Worm (Caenorhabditis elegans) whole organism, midembryonic: Measurements from ENCODE around the gene kin-36.
"Not testable (repeated sequence)": the region's sequence is repeated elsewhere in the genome, so short reads cannot be mapped to it uniquely, and the experiment has no call there.

Experiments used
- T22C8.4 ChIP-seq: fragments of 200-800 bp; sonication (Bioruptor generic); IDR thresholded peaks from 2 replicates; pipeline ENCODE4 v1.3.6; 2022; ENCODE audit warnings: missing genetic modification characterization, missing compliant biosample characterization
- flt-1 ChIP-seq: fragments of 200-800 bp; sonication (Bioruptor generic); IDR thresholded peaks from 2 replicates; pipeline ENCODE4 v1.3.6; 2022; ENCODE audit warnings: missing genetic modification characterization, missing compliant biosample characterization
- klf-2 ChIP-seq: fragments of 200-800 bp; sonication (Bioruptor generic); conservative IDR thresholded peaks from 2 replicates; pipeline ENCODE4 v1.3.6; 2022; ENCODE audit warnings: missing genetic modification reagents, missing genetic modification characterization, missing compliant biosample characterization
- med-1 ChIP-seq: sonication (generic microtip); optimal IDR thresholded peaks from 2 replicates; lab custom pipeline; 2017; ENCODE audit warnings: missing genetic modification characterization, mild to moderate bottlenecking, missing compliant biosample characterization, antibody characterized with exemption, missing genetic modification reagents; ENCODE audit not compliant: insufficient read depth
- ref-1 ChIP-seq: fragments of 200-800 bp; sonication (Bioruptor generic); conservative IDR thresholded peaks from 2 replicates; pipeline ENCODE4 v1.3.6; 2022; ENCODE audit warnings: missing genetic modification reagents, missing genetic modification characterization, missing compliant biosample characterization
- tab-1 ChIP-seq: fragments of 200-800 bp; sonication (Bioruptor generic); IDR thresholded peaks from 2 replicates; pipeline ENCODE4 v1.3.6; 2022; ENCODE audit warnings: missing genetic modification characterization, missing compliant biosample characterization
- ztf-23 ChIP-seq: fragments of 200-800 bp; sonication (Bioruptor generic); IDR thresholded peaks from 2 replicates; pipeline ENCODE4 v1.3.6; 2022; ENCODE audit warnings: missing genetic modification reagents, missing genetic modification characterization, missing compliant biosample characterization
- ztf-29 ChIP-seq: fragments of 200-800 bp; sonication (Bioruptor generic); IDR thresholded peaks from 2 replicates; pipeline ENCODE4 v1.3.6; 2022; ENCODE audit warnings: missing genetic modification reagents, missing genetic modification characterization, missing compliant biosample characterization

ce11 chrIV:4715785-4716184 is 37.0 kb downstream of the kin-36 start, which contains the start of gene miro-1:
- not testable (repeated sequence) for TF ChIP-seq flt-1 (GFP tag; lab: Robert Waterston, UW); med-1 (GFP tag; lab: Kevin White, UChicago); klf-2 (GFP tag; lab: Robert Waterston, UW); ztf-29 (GFP tag; lab: Robert Waterston, UW); T22C8.4 (GFP tag; lab: Robert Waterston, UW); tab-1 (GFP tag; lab: Robert Waterston, UW); ref-1 (GFP tag; lab: Robert Waterston, UW); ztf-23
